ENCODE assay signal across 3 worm cellular contexts in genomic region chrIV:3867252-3867651, ce11.
TF ChIP-seq lines count a peak whose summit lies in the region.

Gene F37C4.4, plus strand, starts transcription at chrIV:3867309.

TF ChIP-seq in whole organism, L1 larva, 84 proteins besides CTCF, POLR2A, EP300 and RAD21:
- TF ChIP-seq pqm-1 (tag; optimal IDR thresholded peaks at IDR 0.05; lab: Kevin White, UChicago) (no peak), fkh-4 (tag; optimal IDR thresholded peaks at IDR 0.05; lab: Kevin White, UChicago; ENCODE audit: borderline replicate concordance) (no peak), blmp-1 (tag; optimal IDR thresholded peaks at IDR 0.05; lab: Kevin White, UChicago) (peak; percentile 82), C16A3.4 (tag; optimal IDR thresholded peaks at IDR 0.05; lab: Kevin White, UChicago) (no peak), efl-1 (optimal IDR thresholded peaks at IDR 0.05; lab: Kevin White, UChicago) (no peak), efl-1 (GFP tag; optimal IDR thresholded peaks at IDR 0.05 in 1 of 2; lab: Kevin White, UChicago) (peak in 1 of 2 experiments; percentile 83)
TF ChIP-seq in whole organism, L1 larva: peak in this region for 2.

TF ChIP-seq in whole organism, L4 larva, 104 proteins besides CTCF, POLR2A, EP300 and RAD21:
- TF ChIP-seq aha-1 (tag; lab: Kevin White, UChicago) (peak; percentile 54), pqm-1 (tag; optimal IDR thresholded peaks at IDR 0.05; lab: Kevin White, UChicago) (no peak), F26F4.8 (GFP tag; conservative IDR thresholded peaks at IDR 0.05; lab: Robert Waterston, UW) (no peak), unc-62 (GFP tag; optimal IDR thresholded peaks at IDR 0.05 in 1 of 2; lab: Kevin White, UChicago) (peak in 1 of 2 experiments; percentile 36), unc-62 (tag; optimal IDR thresholded peaks at IDR 0.05; lab: Kevin White, UChicago) (no peak), nhr-102 (tag; optimal IDR thresholded peaks at IDR 0.05; lab: Kevin White, UChicago) (no peak), nhr-48 (tag; optimal IDR thresholded peaks at IDR 0.05; lab: Kevin White, UChicago) (no peak), php-3 (GFP tag; IDR thresholded peaks at IDR 0.05; lab: Robert Waterston, UW) (no peak), ceh-82 (tag; optimal IDR thresholded peaks at IDR 0.05; lab: Kevin White, UChicago) (no peak)

TF ChIP-seq in whole organism, mixed stage, embryonic, 35 proteins besides CTCF, POLR2A, EP300 and RAD21:
- TF ChIP-seq nhr-2 (tag; optimal IDR thresholded peaks at IDR 0.05; lab: Kevin White, UChicago) (no peak), elt-1 (tag; optimal IDR thresholded peaks at IDR 0.05; lab: Kevin White, UChicago; ENCODE audit: borderline replicate concordance, insufficient read depth) (peak; percentile 40), ham-2 (GFP tag; optimal IDR thresholded peaks at IDR 0.05; lab: Kevin White, UChicago) (peak; percentile 36)

Comparison
In these comparisons a context has a peak if more than half of its experiments do, and no peak if none do; other contexts are left out.
1. Of the 29 proteins assayed by ChIP-seq in both whole organism, L4 larva and whole organism, L1 larva: peak only in whole organism, L4 larva: aha-1; only in whole organism, L1 larva: none; in both: none; in neither: 27; mixed calls (peak in some experiments, not most) for 1.